Fruit fly (Drosophila melanogaster) whole organism, embryonic: Measurements from ENCODE around the gene Upf1.
A peak's percentile ranks its signal among the peaks of the same experiment; 100 is the strongest.

Experiments used
- Aef1 ChIP-seq: fragments of 200-800 bp; sonication (Bioruptor generic); IDR thresholded peaks from 3 replicates; pipeline ENCODE4 v1.3.6; 2022; ENCODE audit warnings: missing biosample characterization, missing genetic modification characterization
- C15 ChIP-seq: fragments of 200-800 bp; sonication (Bioruptor generic); IDR thresholded peaks from 3 replicates; pipeline ENCODE4 v1.3.6; 2022; ENCODE audit warnings: missing biosample characterization, missing genetic modification characterization
- CG10431 ChIP-seq: fragments of 200-800 bp; sonication (Bioruptor generic); optimal IDR thresholded peaks from 3 replicates; lab custom pipeline; 2018; ENCODE audit warnings: missing biosample characterization, mild to moderate bottlenecking, missing genetic modification characterization
- CG10565 ChIP-seq: fragments of 200-800 bp; sonication (Bioruptor generic); optimal IDR thresholded peaks from 3 replicates; lab custom pipeline; 2016; ENCODE audit warnings: missing biosample characterization, mild to moderate bottlenecking, missing genetic modification characterization
- CG11093 ChIP-seq: fragments of 200-800 bp; sonication (Bioruptor generic); IDR thresholded peaks from 3 replicates; pipeline ENCODE4 v1.3.6; 2022; ENCODE audit warnings: missing biosample characterization, missing genetic modification characterization
- CG11560 ChIP-seq: fragments of 200-800 bp; sonication (Bioruptor generic); IDR thresholded peaks from 3 replicates; pipeline ENCODE4 v1.3.6; 2022; ENCODE audit warnings: missing biosample characterization, missing genetic modification characterization
- CG12104 ChIP-seq: fragments of 200-800 bp; sonication (Bioruptor generic); optimal IDR thresholded peaks from 3 replicates; lab custom pipeline; 2016; ENCODE audit warnings: missing biosample characterization, missing genetic modification characterization
- CG15696 ChIP-seq: fragments of 200-800 bp; sonication (Bioruptor generic); optimal IDR thresholded peaks from 2 replicates; lab custom pipeline; 2019; ENCODE audit warnings: missing biosample characterization, mild to moderate bottlenecking, missing genetic modification characterization, moderate library complexity
- CG18476 ChIP-seq: fragments of 200-800 bp; sonication (Bioruptor generic); optimal IDR thresholded peaks from 2 replicates; lab custom pipeline; 2016; ENCODE audit warnings: missing biosample characterization, mild to moderate bottlenecking, missing genetic modification characterization
- CG31224 ChIP-seq: fragments of 200-800 bp; sonication (Bioruptor generic); IDR thresholded peaks from 2 replicates; pipeline ENCODE4 v1.3.6; 2022; ENCODE audit warnings: missing biosample characterization, missing genetic modification characterization
- CG3163 ChIP-seq: fragments of 200-800 bp; sonication (Bioruptor generic); optimal IDR thresholded peaks from 3 replicates; lab custom pipeline; 2016; ENCODE audit warnings: missing biosample characterization, missing genetic modification characterization
- CG32532 ChIP-seq: fragments of 200-800 bp; sonication (Bioruptor generic); IDR thresholded peaks from 2 replicates; pipeline ENCODE4 v1.3.6; 2022; ENCODE audit warnings: missing biosample characterization, missing genetic modification characterization
- CG42726 ChIP-seq: fragments of 200-800 bp; sonication (Bioruptor generic); IDR thresholded peaks from 2 replicates; pipeline ENCODE4 v1.3.6; 2022; ENCODE audit warnings: missing biosample characterization, missing genetic modification characterization; ENCODE audit not compliant: partially characterized antibody
- CG43689 ChIP-seq: fragments of 200-800 bp; sonication (Bioruptor generic); IDR thresholded peaks from 2 replicates; pipeline ENCODE4 v1.3.6; 2022; ENCODE audit warnings: missing biosample characterization, missing genetic modification characterization
- CG6689 ChIP-seq: fragments of 200-800 bp; sonication (Bioruptor generic); IDR thresholded peaks from 2 replicates; pipeline ENCODE4 v1.3.6; 2022; ENCODE audit warnings: missing biosample characterization, missing genetic modification characterization
- CG8388 ChIP-seq: fragments of 200-800 bp; sonication (Bioruptor generic); optimal IDR thresholded peaks from 2 replicates; lab custom pipeline; 2019; ENCODE audit warnings: missing biosample characterization, mild to moderate bottlenecking, missing genetic modification characterization, moderate library complexity
- CG8944 ChIP-seq: fragments of 200-800 bp; sonication (Bioruptor generic); optimal IDR thresholded peaks from 3 replicates; lab custom pipeline; 2016; ENCODE audit warnings: missing biosample characterization, missing genetic modification characterization
- CG9609 ChIP-seq: fragments of 200-800 bp; sonication (Bioruptor generic); optimal IDR thresholded peaks from 3 replicates; lab custom pipeline; 2016; ENCODE audit warnings: missing biosample characterization, missing genetic modification characterization
- CkIIα-i1 ChIP-seq: fragments of 200-800 bp; sonication (Bioruptor generic); IDR thresholded peaks from 2 replicates; pipeline ENCODE4 v1.3.6; 2022; ENCODE audit warnings: missing biosample characterization, missing genetic modification characterization
- CrebB ChIP-seq: fragments of 200-800 bp; sonication (Bioruptor generic); optimal IDR thresholded peaks from 3 replicates; lab custom pipeline; 2018; ENCODE audit warnings: missing biosample characterization, mild to moderate bottlenecking, missing genetic modification characterization
- D ChIP-seq, 2 experiments: fragments of 200-800 bp in 1 of 2; fragments of >200 bp in 1 of 2; sonication (Bioruptor generic) in 1 of 2; optimal IDR thresholded peaks; 2 replicates in 1 of 2; 3 replicates in 1 of 2; lab custom pipeline; 2017; ENCODE audit warnings: mild to moderate bottlenecking in 1 of 2, missing biosample characterization in 1 of 2, missing genetic modification characterization in 1 of 2, missing genetic modification reagents in 1 of 2
- Dbx ChIP-seq: fragments of 200-800 bp; sonication (Bioruptor generic); IDR thresholded peaks from 3 replicates; pipeline ENCODE4 v1.3.6; 2022; ENCODE audit warnings: missing biosample characterization, missing genetic modification characterization
- E2f2 ChIP-seq: fragments of 200-800 bp; sonication (Bioruptor generic); IDR thresholded peaks from 2 replicates; pipeline ENCODE4 v1.3.6; 2022; ENCODE audit warnings: missing biosample characterization, missing genetic modification characterization
- H15 ChIP-seq: fragments of 200-800 bp; sonication (Bioruptor generic); IDR thresholded peaks from 3 replicates; pipeline ENCODE4 v1.3.6; 2022; ENCODE audit warnings: missing biosample characterization, missing genetic modification characterization
- HLHmδ ChIP-seq: fragments of 200-800 bp; sonication (Bioruptor generic); optimal IDR thresholded peaks from 2 replicates; lab custom pipeline; 2018; ENCODE audit warnings: missing biosample characterization, mild to moderate bottlenecking, missing genetic modification characterization, moderate library complexity
- Hr51 ChIP-seq, 2 experiments: fragments of 200-800 bp; sonication (Bioruptor generic); optimal IDR thresholded peaks; 2 replicates in 1 of 2; 3 replicates in 1 of 2; lab custom pipeline; 2016 to 2018; ENCODE audit warnings: missing biosample characterization in 2 of 2, missing genetic modification characterization in 2 of 2, mild to moderate bottlenecking in 1 of 2, moderate library complexity in 1 of 2
- Rx ChIP-seq: fragments of 200-800 bp; sonication (Bioruptor generic); IDR thresholded peaks from 2 replicates; pipeline ENCODE4 v1.3.6; 2022; ENCODE audit warnings: missing biosample characterization, missing genetic modification characterization
- Six4 ChIP-seq: fragments of 200-800 bp; sonication (Bioruptor generic); optimal IDR thresholded peaks from 2 replicates; lab custom pipeline; 2016; ENCODE audit warnings: missing biosample characterization, missing genetic modification characterization
- Trl ChIP-seq, 3 experiments: fragments of >200 bp in 2 of 3; fragments of 200-800 bp in 1 of 3; sonication (Bioruptor generic) in 1 of 3; optimal IDR thresholded peaks; 2 replicates in 1 of 3; 3 replicates in 2 of 3; lab custom pipeline; 2016 to 2017; ENCODE audit warnings: missing biosample characterization in 1 of 3, missing genetic modification characterization in 1 of 3
- ash1 ChIP-seq: fragments of 200-800 bp; sonication (Bioruptor generic); optimal IDR thresholded peaks from 2 replicates; lab custom pipeline; 2018; ENCODE audit warnings: missing biosample characterization, mild to moderate bottlenecking, missing genetic modification characterization
- bbx ChIP-seq: fragments of 200-800 bp; sonication (Bioruptor generic); IDR thresholded peaks from 2 replicates; pipeline ENCODE4 v1.3.6; 2022; ENCODE audit warnings: missing biosample characterization, missing genetic modification characterization; ENCODE audit not compliant: partially characterized antibody
- bsh ChIP-seq, 2 experiments: fragments of 200-800 bp; sonication (Bioruptor generic); optimal IDR thresholded peaks; 2 replicates each; lab custom pipeline; 2017 to 2018; ENCODE audit warnings: mild to moderate bottlenecking in 2 of 2, missing biosample characterization in 2 of 2, missing genetic modification characterization in 2 of 2, moderate library complexity in 1 of 2
- chn ChIP-seq: fragments of 200-800 bp; sonication (Bioruptor generic); optimal IDR thresholded peaks from 2 replicates; lab custom pipeline; 2016; ENCODE audit warnings: missing biosample characterization, missing genetic modification characterization
- dati ChIP-seq: fragments of 200-800 bp; sonication (Bioruptor generic); IDR thresholded peaks from 2 replicates; pipeline ENCODE4 v1.3.6; 2022; ENCODE audit warnings: missing biosample characterization, missing genetic modification characterization
- emc ChIP-seq: fragments of 200-800 bp; sonication (Bioruptor generic); optimal IDR thresholded peaks from 2 replicates; lab custom pipeline; 2016; ENCODE audit warnings: missing biosample characterization, missing genetic modification characterization
- ems ChIP-seq: fragments of 200-800 bp; sonication (Bioruptor generic); optimal IDR thresholded peaks from 3 replicates; lab custom pipeline; 2016; ENCODE audit warnings: missing biosample characterization, missing genetic modification characterization
- gcm ChIP-seq: fragments of 200-800 bp; sonication (Bioruptor generic); optimal IDR thresholded peaks from 2 replicates; lab custom pipeline; 2019; ENCODE audit warnings: missing biosample characterization, mild to moderate bottlenecking, missing genetic modification characterization, moderate library complexity
- grau ChIP-seq: fragments of 200-800 bp; optimal IDR thresholded peaks from 3 replicates; lab custom pipeline; 2019; ENCODE audit warnings: missing biosample characterization, mild to moderate bottlenecking, missing genetic modification characterization, moderate library complexity
- grn ChIP-seq: fragments of 200-800 bp; sonication (Bioruptor generic); optimal IDR thresholded peaks from 3 replicates; lab custom pipeline; 2017; ENCODE audit warnings: missing biosample characterization, missing genetic modification characterization
- salm ChIP-seq: fragments of 200-800 bp; sonication (Bioruptor generic); optimal IDR thresholded peaks from 2 replicates; lab custom pipeline; 2018; ENCODE audit warnings: missing biosample characterization, mild to moderate bottlenecking, missing genetic modification characterization
- sd ChIP-seq: fragments of 200-800 bp; sonication (Bioruptor generic); optimal IDR thresholded peaks from 3 replicates; lab custom pipeline; 2018; ENCODE audit warnings: missing biosample characterization, mild to moderate bottlenecking, missing genetic modification characterization, moderate library complexity
- sens ChIP-seq: fragments of 200-800 bp; sonication (Bioruptor generic); peaks from one replicate; lab custom pipeline; 2016; ENCODE audit warnings: missing biosample characterization, missing genetic modification characterization
- sens-2 ChIP-seq: fragments of 200-800 bp; sonication (Bioruptor generic); IDR thresholded peaks from 2 replicates; pipeline ENCODE4 v1.3.6; 2022; ENCODE audit warnings: missing biosample characterization, missing genetic modification characterization
- slp2 ChIP-seq: fragments of 200-800 bp; sonication (Bioruptor generic); optimal IDR thresholded peaks from 2 replicates; lab custom pipeline; 2016; ENCODE audit warnings: missing biosample characterization, missing genetic modification characterization
- sna ChIP-seq: fragments of 200-800 bp; sonication (Bioruptor generic); IDR thresholded peaks from 2 replicates; pipeline ENCODE4 v1.3.6; 2022; ENCODE audit warnings: missing biosample characterization, missing genetic modification characterization; ENCODE audit not compliant: partially characterized antibody
- sob ChIP-seq: fragments of 200-800 bp; sonication (Bioruptor generic); IDR thresholded peaks from 2 replicates; pipeline ENCODE4 v1.3.6; 2022; ENCODE audit warnings: missing biosample characterization, missing genetic modification characterization
- sqz ChIP-seq: fragments of 200-800 bp; sonication (Bioruptor generic); optimal IDR thresholded peaks from 3 replicates; lab custom pipeline; 2018; ENCODE audit warnings: missing biosample characterization, mild to moderate bottlenecking, missing genetic modification characterization
- unc-4 ChIP-seq: fragments of 200-800 bp; sonication (Bioruptor generic); IDR thresholded peaks from 2 replicates; pipeline ENCODE4 v1.3.6; 2022; ENCODE audit warnings: missing biosample characterization, missing genetic modification characterization; ENCODE audit not compliant: partially characterized antibody
- wdn ChIP-seq: fragments of 200-800 bp; sonication (Bioruptor generic); IDR thresholded peaks from 2 replicates; pipeline ENCODE4 v1.3.6; 2022; ENCODE audit warnings: missing biosample characterization, missing genetic modification characterization
- yki ChIP-seq: fragments of >200 bp; optimal IDR thresholded peaks from 3 replicates; lab custom pipeline; 2018

The Upf1 gene

DNA sequence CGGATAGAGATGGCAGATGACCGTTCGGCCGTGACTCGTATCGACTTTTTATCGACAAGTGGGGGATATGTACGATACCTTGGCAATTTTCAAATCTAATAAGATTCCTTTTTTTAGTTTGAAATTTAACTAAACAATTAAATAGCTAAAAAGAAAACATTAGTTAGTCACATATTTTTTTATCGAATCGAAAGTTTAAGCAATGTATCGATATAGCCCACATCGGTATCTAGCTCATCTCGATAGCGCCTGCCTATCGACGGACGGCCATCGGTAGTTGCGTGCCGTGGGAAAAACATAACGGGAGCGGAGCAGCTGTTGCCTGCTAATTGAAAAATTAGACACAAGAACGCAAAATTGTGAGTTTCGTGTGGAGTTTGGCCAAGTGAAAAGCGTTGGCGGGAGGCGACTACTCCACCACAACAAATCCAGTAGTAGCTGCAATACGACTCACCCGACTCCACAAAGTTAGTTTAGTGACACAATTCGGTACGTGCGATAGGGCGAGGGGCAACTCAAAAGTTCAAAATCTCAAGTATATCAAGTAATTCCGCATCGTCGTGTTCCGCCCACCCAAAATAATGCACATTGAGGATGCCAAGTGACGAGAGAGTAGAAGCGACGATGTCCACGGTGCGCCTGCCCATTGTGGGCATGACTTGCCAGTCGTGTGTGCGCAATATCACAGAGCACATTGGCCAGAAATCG, 50.3 kb downstream of the Upf1 start, which contains the start of the genes CG10347 and ATP7 (continued):
- TF ChIP-seq Six4 (GFP tag; lab: Kevin White, UChicago) (no peak), CG3163 (GFP tag; lab: Kevin White, UChicago) (peak; percentile 37), CG11560 (tag; lab: Robert Waterston, UW) (no peak), CG8388 (GFP tag; lab: Kevin White, UChicago) (no peak), bsh (GFP tag; optimal IDR thresholded peaks at IDR 0.05; lab: Kevin White, UChicago) (no peak), bbx (GFP tag; lab: Robert Waterston, UW) (peak; percentile 84), CG15696 (tag; lab: Kevin White, UChicago) (peak; percentile 1), C15 (no peak), CG6689 (no peak), sob (GFP tag; lab: Robert Waterston, UW) (0 out of 2 replicates have a peak, but pooled peaks have one; percentile 6), CG9609 (GFP tag; lab: Kevin White, UChicago) (no peak), chn (GFP tag; lab: Kevin White, UChicago) (peak; percentile 12), sqz (GFP tag; lab: Kevin White, UChicago) (no peak), CG10565 (GFP tag; lab: Kevin White, UChicago) (no peak), CG8944 (GFP tag; lab: Kevin White, UChicago) (peak; percentile 26), CG43689 (GFP tag; lab: Robert Waterston, UW) (no peak), Hr51 (GFP tag; optimal IDR thresholded peaks at IDR 0.05; lab: Kevin White, UChicago) (peak; percentile 17 to 21), slp2 (no peak), CG11093 (GFP tag; lab: Robert Waterston, UW) (no peak), dati (GFP tag; lab: Robert Waterston, UW) (no peak), grau (tag; lab: Kevin White, UChicago) (peak; percentile 25), CG18476 (peak; percentile 98), Aef1 (GFP tag; lab: Robert Waterston, UW) (no peak), CG31224 (GFP tag; lab: Robert Waterston, UW) (no peak), Rx (no peak), CG42726 (GFP tag; lab: Robert Waterston, UW) (peak; percentile 82), E2f2 (GFP tag; lab: Robert Waterston, UW) (peak; percentile 64), Dbx (GFP tag; lab: Robert Waterston, UW) (0 out of 3 replicates have a peak, but pooled peaks have one; percentile 13), sna (GFP tag; lab: Robert Waterston, UW) (peak; percentile 96), emc (no peak), sd (tag; lab: Kevin White, UChicago) (peak; percentile 11), sens-2 (GFP tag; lab: Robert Waterston, UW) (no peak), CG10431 (GFP tag; lab: Kevin White, UChicago) (no peak), gcm (GFP tag; lab: Kevin White, UChicago) (peak; percentile 4), ash1 (GFP tag; lab: Kevin White, UChicago) (no peak), CG12104 (GFP tag; lab: Kevin White, UChicago) (peak; percentile 7), yki (lab: Kevin White, UChicago) (no peak), ems (GFP tag; lab: Kevin White, UChicago) (peak; percentile 40), Trl (optimal IDR thresholded peaks at IDR 0.05; lab: Kevin White, UChicago) (no peak), Trl (GFP tag; optimal IDR thresholded peaks at IDR 0.05; lab: Kevin White, UChicago) (peak; percentile 2), CkIIα-i1 (GFP tag; lab: Robert Waterston, UW) (no peak), CrebB (no peak), grn (GFP tag; lab: Kevin White, UChicago) (peak; percentile 60), D (optimal IDR thresholded peaks at IDR 0.05; lab: Kevin White, UChicago) (no peak), D (GFP tag; optimal IDR thresholded peaks at IDR 0.05; lab: Kevin White, UChicago) (no peak), salm (tag; lab: Kevin White, UChicago) (no peak), wdn (no peak), HLHmδ (no peak), sens (peak; percentile 90), unc-4 (peak; percentile 93), H15 (GFP tag; lab: Robert Waterston, UW) (0 out of 3 replicates have a peak, but pooled peaks have one; percentile 23), CG32532 (GFP tag; lab: Robert Waterston, UW) (no peak)
